Fruit fly (Drosophila melanogaster): ENCODE results near the gene Lint-O.

Gene Lint-O

dm6 chrX:2744042-2744441 lies 45.5 kb downstream of the Lint-O start, which contains the start of gene Syx4 (continued):
- TF ChIP-seq Lhr (GFP tag; optimal IDR thresholded peaks at IDR 0.05) = peak; percentile 50
- no peak for TF ChIP-seq CG7963 (GFP tag; IDR thresholded peaks at IDR 0.05; ENCODE audit: partially characterized antibody)
- peak; percentile 77 for TF ChIP-seq CG1792 (GFP tag; optimal IDR thresholded peaks at IDR 0.05)
- peak; percentile 77 for TF ChIP-seq Nf-YA (GFP tag; IDR thresholded peaks at IDR 0.05)
- peak; percentile 76 for TF ChIP-seq GATAe (GFP tag; conservative IDR thresholded peaks at IDR 0.05)
- TF ChIP-seq CG12299 (tag; optimal IDR thresholded peaks at IDR 0.05) = peak; percentile 74
- TF ChIP-seq CG8924 (tag; optimal IDR thresholded peaks at IDR 0.05) = peak; percentile 93
- TF ChIP-seq CG3281 (GFP tag; optimal IDR thresholded peaks at IDR 0.05) = peak; percentile 93
- no peak for TF ChIP-seq lov (optimal IDR thresholded peaks at IDR 0.05)
- peak; percentile 53; the same call in 1 of the 3 replicates for TF ChIP-seq lov (GFP tag; IDR thresholded peaks at IDR 0.05)
- TF ChIP-seq Stat92E (GFP tag; optimal IDR thresholded peaks at IDR 0.05) = no peak
- peak; percentile 91 for TF ChIP-seq CG11247 (GFP tag; IDR thresholded peaks at IDR 0.05)
- TF ChIP-seq cas (GFP tag; IDR thresholded peaks at IDR 0.05) = peak; percentile 71; the same call in 1 of the 2 replicates
- TF ChIP-seq CG17186 (GFP tag; optimal IDR thresholded peaks at IDR 0.05) = no peak
- TF ChIP-seq Sry-β (GFP tag; optimal IDR thresholded peaks at IDR 0.05) = peak; percentile 16
- TF ChIP-seq CG30431 (GFP tag; optimal IDR thresholded peaks at IDR 0.05) = peak; percentile 61
- TF ChIP-seq Dbx (GFP tag; IDR thresholded peaks at IDR 0.05) = peak; percentile 89
- no peak for TF ChIP-seq slou (GFP tag; optimal IDR thresholded peaks at IDR 0.05)
- peak; percentile 95 for TF ChIP-seq Hmr (GFP tag; optimal IDR thresholded peaks at IDR 0.05)
- TF ChIP-seq crc (GFP tag; optimal IDR thresholded peaks at IDR 0.05) = peak; percentile 87
- peak; percentile 53; the same call in 1 of the 2 replicates for TF ChIP-seq Lim3 (GFP tag; IDR thresholded peaks at IDR 0.05)
- peak; percentile 87 for TF ChIP-seq Side (GFP tag; optimal IDR thresholded peaks at IDR 0.05)
- peak; percentile 79 for TF ChIP-seq slp2 (GFP tag; optimal IDR thresholded peaks at IDR 0.05)
- TF ChIP-seq vvl (GFP tag; IDR thresholded peaks at IDR 0.05) = peak; percentile 95
- peak; percentile 90 for TF ChIP-seq CrebB (tag; optimal IDR thresholded peaks at IDR 0.05)
- no peak for TF ChIP-seq CG10565 (GFP tag; optimal IDR thresholded peaks at IDR 0.05)
- TF ChIP-seq B-H2 (GFP tag; optimal IDR thresholded peaks at IDR 0.05) = peak; percentile 28
- TF ChIP-seq CG7271 (tag; optimal IDR thresholded peaks at IDR 0.05) = no peak
- TF ChIP-seq CG16863 (GFP tag; optimal IDR thresholded peaks at IDR 0.05) = peak; percentile 87
- 0 out of 2 replicates have a peak, but pooled peaks have one; percentile 48 for TF ChIP-seq aop (GFP tag; IDR thresholded peaks at IDR 0.05)
- TF ChIP-seq wek (GFP tag; optimal IDR thresholded peaks at IDR 0.05) = peak; percentile 73
- TF ChIP-seq bowl (GFP tag; IDR thresholded peaks at IDR 0.05) = peak; percentile 85
- no peak for TF ChIP-seq fru (optimal IDR thresholded peaks at IDR 0.05)
- no peak for TF ChIP-seq prd (optimal IDR thresholded peaks at IDR 0.05)
- TF ChIP-seq prd (GFP tag; IDR thresholded peaks at IDR 0.05) = peak; percentile 85
- peak; percentile 87 for TF ChIP-seq CG17361 (GFP tag; IDR thresholded peaks at IDR 0.05)
- no peak for TF ChIP-seq br (optimal IDR thresholded peaks at IDR 0.05)
- TF ChIP-seq CG10959 (GFP tag; IDR thresholded peaks at IDR 0.05) = peak; percentile 58; the same call in 1 of the 2 replicates
- peak; percentile 94 for TF ChIP-seq gro (GFP tag; optimal IDR thresholded peaks at IDR 0.05)
- TF ChIP-seq CG12659 (GFP tag; optimal IDR thresholded peaks at IDR 0.05) = peak; percentile 92
- TF ChIP-seq wdn (GFP tag; IDR thresholded peaks at IDR 0.05) = peak; percentile 83
- TF ChIP-seq chif (GFP tag; optimal IDR thresholded peaks at IDR 0.05) = peak; percentile 78 to 83
- no peak for TF ChIP-seq cad (GFP tag; optimal IDR thresholded peaks at IDR 0.05)
- peak; percentile 96 for TF ChIP-seq Drgx (GFP tag; IDR thresholded peaks at IDR 0.05)
- TF ChIP-seq pnt (GFP tag; optimal IDR thresholded peaks at IDR 0.05) = peak; percentile 71
- TF ChIP-seq hkb (optimal IDR thresholded peaks at IDR 0.05) = no peak
- peak; percentile 96 for TF ChIP-seq hkb (GFP tag; IDR thresholded peaks at IDR 0.05)
- peak; percentile 88 for TF ChIP-seq CG9817 (tag; optimal IDR thresholded peaks at IDR 0.05)
- no peak for TF ChIP-seq Dip2 (GFP tag; IDR thresholded peaks at IDR 0.05)
- 0 out of 3 replicates have a peak, but pooled peaks have one; percentile 29 for TF ChIP-seq jigr1 (GFP tag; IDR thresholded peaks at IDR 0.05)
- peak; percentile 64 for TF ChIP-seq sug (tag; optimal IDR thresholded peaks at IDR 0.05)
- peak; percentile 90 for TF ChIP-seq pho (GFP tag; optimal IDR thresholded peaks at IDR 0.05)
- TF ChIP-seq CG5953 (GFP tag; IDR thresholded peaks at IDR 0.05) = peak; percentile 92
